Worm (Caenorhabditis elegans) whole organism, midembryonic: ENCODE measurements around the gene F45D3.3.

Experiments
- T22C8.4 ChIP-seq: fragments of 200-800 bp; sonication (Bioruptor generic); IDR thresholded peaks from 2 replicates; pipeline ENCODE4 v1.3.6; 2022; ENCODE audit warnings: missing genetic modification characterization, missing compliant biosample characterization
- cog-1 ChIP-seq: sonication (generic microtip); optimal IDR thresholded peaks from 2 replicates; lab custom pipeline; 2016; ENCODE audit warnings: missing genetic modification characterization, missing compliant biosample characterization
- flt-1 ChIP-seq: fragments of 200-800 bp; sonication (Bioruptor generic); IDR thresholded peaks from 2 replicates; pipeline ENCODE4 v1.3.6; 2022; ENCODE audit warnings: missing genetic modification characterization, missing compliant biosample characterization
- klf-2 ChIP-seq: fragments of 200-800 bp; sonication (Bioruptor generic); conservative IDR thresholded peaks from 2 replicates; pipeline ENCODE4 v1.3.6; 2022; ENCODE audit warnings: missing genetic modification reagents, missing genetic modification characterization, missing compliant biosample characterization
- med-1 ChIP-seq: sonication (generic microtip); optimal IDR thresholded peaks from 2 replicates; lab custom pipeline; 2017; ENCODE audit warnings: missing genetic modification characterization, mild to moderate bottlenecking, missing compliant biosample characterization, antibody characterized with exemption, missing genetic modification reagents; ENCODE audit not compliant: insufficient read depth
- ref-1 ChIP-seq: fragments of 200-800 bp; sonication (Bioruptor generic); conservative IDR thresholded peaks from 2 replicates; pipeline ENCODE4 v1.3.6; 2022; ENCODE audit warnings: missing genetic modification reagents, missing genetic modification characterization, missing compliant biosample characterization
- tab-1 ChIP-seq: fragments of 200-800 bp; sonication (Bioruptor generic); IDR thresholded peaks from 2 replicates; pipeline ENCODE4 v1.3.6; 2022; ENCODE audit warnings: missing genetic modification characterization, missing compliant biosample characterization
- ztf-23 ChIP-seq: fragments of 200-800 bp; sonication (Bioruptor generic); IDR thresholded peaks from 2 replicates; pipeline ENCODE4 v1.3.6; 2022; ENCODE audit warnings: missing genetic modification reagents, missing genetic modification characterization, missing compliant biosample characterization
- ztf-29 ChIP-seq: fragments of 200-800 bp; sonication (Bioruptor generic); IDR thresholded peaks from 2 replicates; pipeline ENCODE4 v1.3.6; 2022; ENCODE audit warnings: missing genetic modification reagents, missing genetic modification characterization, missing compliant biosample characterization

The F45D3.3 gene

DNA sequence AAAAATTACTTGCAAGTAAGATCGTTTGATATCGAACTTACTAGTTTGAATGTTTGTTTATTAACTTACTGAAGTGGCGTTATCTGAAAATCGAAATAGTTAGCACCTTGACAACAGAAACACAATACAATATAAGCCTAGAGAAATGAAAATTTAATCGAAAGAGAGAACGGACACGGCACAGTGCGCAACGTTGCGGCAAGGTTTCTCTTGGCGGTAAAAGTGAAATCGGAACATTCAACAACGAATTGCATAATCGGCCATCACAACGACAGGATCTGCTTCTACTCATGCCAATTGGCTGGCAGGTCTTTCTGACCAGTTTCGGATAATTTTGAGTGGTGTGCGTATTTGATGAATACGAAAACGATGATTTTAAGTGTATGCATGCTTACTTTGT, 24.7 kb downstream of the F45D3.3 start, which contains the start of gene dyf-4:
Gene dyf-4, minus strand, starts transcription at position 213 of the 400 bp plus-strand sequence.
- TF ChIP-seq ref-1 (GFP tag; lab: Robert Waterston, UW): no peak
- no peak for TF ChIP-seq flt-1 (GFP tag; lab: Robert Waterston, UW)
- no peak for TF ChIP-seq med-1
- TF ChIP-seq cog-1: no peak
- no peak for TF ChIP-seq tab-1
- TF ChIP-seq klf-2: no peak
- no peak for TF ChIP-seq ztf-29 (GFP tag; lab: Robert Waterston, UW)
- TF ChIP-seq ztf-23: no peak
- TF ChIP-seq T22C8.4 (GFP tag; lab: Robert Waterston, UW): no peak

DNA sequence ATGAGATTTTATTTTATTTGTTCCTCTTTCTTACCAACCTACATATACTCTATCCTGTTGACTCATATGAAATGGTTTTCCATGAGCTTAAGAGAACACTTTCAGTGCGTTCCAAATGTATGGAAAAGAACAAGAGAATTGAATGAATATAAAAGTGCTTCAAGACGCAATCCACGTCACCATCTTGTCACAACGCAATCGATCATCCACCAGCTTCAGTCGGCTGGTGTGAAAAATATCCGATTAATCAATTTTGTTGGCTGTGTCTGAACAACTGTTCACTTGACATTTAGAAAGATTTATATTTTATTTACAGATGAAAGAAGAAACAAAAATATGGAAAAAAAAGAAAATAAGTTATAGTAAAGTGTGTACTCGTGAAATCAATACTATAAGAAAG, 26.8 kb downstream of the F45D3.3 start:
- TF ChIP-seq tab-1 (no peak), med-1 (no peak), klf-2 (no peak), ztf-23 (no peak), ref-1 (GFP tag; lab: Robert Waterston, UW) (no peak), flt-1 (GFP tag; lab: Robert Waterston, UW) (no peak), ztf-29 (GFP tag; lab: Robert Waterston, UW) (no peak), T22C8.4 (GFP tag; lab: Robert Waterston, UW) (no peak), cog-1 (no peak)

- no peak for TF ChIP-seq tab-1
- TF ChIP-seq T22C8.4 (GFP tag; lab: Robert Waterston, UW): no peak
- TF ChIP-seq med-1: no peak
- no peak for TF ChIP-seq klf-2
- TF ChIP-seq ref-1 (GFP tag; lab: Robert Waterston, UW): no peak
- no peak for TF ChIP-seq flt-1 (GFP tag; lab: Robert Waterston, UW)
- no peak for TF ChIP-seq ztf-29 (GFP tag; lab: Robert Waterston, UW)
- TF ChIP-seq cog-1: no peak
- no peak for TF ChIP-seq ztf-23
These were observed 31.4 kb downstream of the F45D3.3 start for ce11 chrV:12518770-12519169.

- TF ChIP-seq flt-1 (GFP tag; lab: Robert Waterston, UW) (no peak), ztf-23 (no peak), T22C8.4 (GFP tag; lab: Robert Waterston, UW) (no peak), ztf-29 (GFP tag; lab: Robert Waterston, UW) (no peak), ref-1 (GFP tag; lab: Robert Waterston, UW) (no peak), tab-1 (no peak), klf-2 (no peak), cog-1 (no peak), med-1 (no peak)
These were observed 32.4 kb downstream of the F45D3.3 start for ce11 chrV:12517757-12518156.

DNA sequence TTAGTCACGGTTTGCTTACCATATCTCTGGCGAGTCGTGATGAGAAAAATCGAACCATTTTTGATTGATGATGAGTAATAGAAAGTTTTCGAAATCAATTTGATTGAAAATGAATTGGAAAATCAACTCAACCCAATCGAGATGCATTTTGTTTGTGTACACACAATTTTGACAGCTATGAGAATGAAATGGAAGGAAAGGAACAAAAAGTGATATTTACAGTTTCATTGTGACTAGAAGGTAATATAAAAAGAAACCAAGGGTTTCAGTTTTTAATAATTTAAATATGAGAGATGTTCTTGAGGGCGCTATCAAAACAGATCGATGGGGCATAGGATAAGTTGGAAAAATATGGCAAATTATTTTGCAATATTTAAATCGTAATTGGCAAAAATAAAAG, 33.0 kb downstream of the F45D3.3 start, which contains the start of gene cal-1:
Gene cal-1, minus strand, starts transcription at position 101 of the 400 bp plus-strand sequence.
- TF ChIP-seq tab-1 (no peak), klf-2 (no peak), cog-1 (no peak), flt-1 (GFP tag; lab: Robert Waterston, UW) (no peak), ztf-23 (no peak), med-1 (no peak), ref-1 (GFP tag; lab: Robert Waterston, UW) (no peak), ztf-29 (GFP tag; lab: Robert Waterston, UW) (no peak), T22C8.4 (GFP tag; lab: Robert Waterston, UW) (no peak)

ce11 chrV:12513900-12514299, 36.3 kb downstream of the F45D3.3 start:
- TF ChIP-seq ztf-29 (GFP tag; lab: Robert Waterston, UW) (no peak), T22C8.4 (GFP tag; lab: Robert Waterston, UW) (no peak), flt-1 (GFP tag; lab: Robert Waterston, UW) (no peak), ref-1 (GFP tag; lab: Robert Waterston, UW) (no peak), tab-1 (no peak), klf-2 (no peak), med-1 (no peak), ztf-23 (no peak), cog-1 (no peak)

ce11 chrV:12512773-12513172, 37.4 kb downstream of the F45D3.3 start, which contains the start of the genes T28H10.2 and lgmn-1:
T28H10.2 (minus strand) TSS chrV:12512949.
lgmn-1 (plus strand) TSS chrV:12513056.
- TF ChIP-seq klf-2: no peak
- TF ChIP-seq ref-1 (GFP tag; lab: Robert Waterston, UW): no peak
- TF ChIP-seq T22C8.4 (GFP tag; lab: Robert Waterston, UW): no peak
- no peak for TF ChIP-seq ztf-23
- TF ChIP-seq tab-1: no peak
- TF ChIP-seq med-1: no peak
- no peak for TF ChIP-seq flt-1 (GFP tag; lab: Robert Waterston, UW)
- no peak for TF ChIP-seq cog-1
- no peak for TF ChIP-seq ztf-29 (GFP tag; lab: Robert Waterston, UW)

ce11 chrV:12511946-12512345, 38.2 kb downstream of the F45D3.3 start:
- TF ChIP-seq ztf-29 (GFP tag; lab: Robert Waterston, UW): no peak
- TF ChIP-seq cog-1: no peak
- TF ChIP-seq klf-2: no peak
- no peak for TF ChIP-seq ref-1 (GFP tag; lab: Robert Waterston, UW)
- no peak for TF ChIP-seq tab-1
- TF ChIP-seq med-1: no peak
- no peak for TF ChIP-seq ztf-23
- TF ChIP-seq flt-1 (GFP tag; lab: Robert Waterston, UW): no peak
- no peak for TF ChIP-seq T22C8.4 (GFP tag; lab: Robert Waterston, UW)

- TF ChIP-seq cog-1 (no peak), ztf-23 (no peak), klf-2 (no peak), flt-1 (GFP tag; lab: Robert Waterston, UW) (no peak), ztf-29 (GFP tag; lab: Robert Waterston, UW) (no peak), med-1 (no peak), ref-1 (GFP tag; lab: Robert Waterston, UW) (no peak), tab-1 (no peak), T22C8.4 (GFP tag; lab: Robert Waterston, UW) (no peak)
These were observed 44.0 kb downstream of the F45D3.3 start, which contains the start of gene nlp-46 for ce11 chrV:12506185-12506584. nlp-46 (minus strand) TSS chrV:12506285.

- no peak for TF ChIP-seq tab-1
- TF ChIP-seq med-1: no peak
- TF ChIP-seq ztf-23: no peak
- no peak for TF ChIP-seq ztf-29 (GFP tag; lab: Robert Waterston, UW)
- no peak for TF ChIP-seq T22C8.4 (GFP tag; lab: Robert Waterston, UW)
- TF ChIP-seq klf-2: no peak
- no peak for TF ChIP-seq ref-1 (GFP tag; lab: Robert Waterston, UW)
- TF ChIP-seq cog-1: no peak
- TF ChIP-seq flt-1 (GFP tag; lab: Robert Waterston, UW): no peak
These were observed 44.5 kb downstream of the F45D3.3 start for ce11 chrV:12505730-12506129.
